Fruit fly (Drosophila melanogaster): Measurements from ENCODE around the gene Dip-C.

Dip-C gene

DNA sequence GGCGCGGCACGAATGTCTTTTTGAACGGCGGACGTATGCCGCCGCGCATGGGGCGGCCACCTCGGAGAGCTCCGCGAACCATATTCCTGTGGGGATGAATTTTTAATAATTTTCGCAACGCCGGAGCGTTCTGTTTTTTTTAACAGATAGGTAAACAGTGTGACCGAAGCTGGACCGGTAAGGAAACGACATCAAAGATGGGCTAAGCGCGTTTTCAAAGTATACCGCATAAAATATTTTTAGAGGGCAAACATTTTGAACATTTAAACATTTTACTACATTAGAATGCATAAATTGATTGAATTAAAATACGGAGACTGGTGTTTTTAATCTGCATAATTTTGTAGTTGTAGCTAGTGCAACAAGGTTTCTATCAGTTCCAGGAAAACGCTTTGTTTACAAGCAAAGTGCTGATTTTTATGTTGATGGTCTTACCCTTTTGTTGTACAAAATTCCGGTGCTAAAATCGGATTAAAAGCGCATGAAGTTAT, 15.6 kb upstream of the Dip-C start, which contains the start of the genes CG5641 and CG5245 (continued):
- no peak for TF ChIP-seq CG43689 (GFP tag; IDR thresholded peaks at IDR 0.05)
- TF ChIP-seq ttk (GFP tag; IDR thresholded peaks at IDR 0.05): no peak
- TF ChIP-seq MBD-R2 (GFP tag; IDR thresholded peaks at IDR 0.05): peak; percentile 70
- no peak for TF ChIP-seq Gsc (GFP tag; IDR thresholded peaks at IDR 0.05)
- no peak for TF ChIP-seq CG7987 (GFP tag; optimal IDR thresholded peaks at IDR 0.05)
- TF ChIP-seq Dbx (GFP tag; IDR thresholded peaks at IDR 0.05): no peak
- TF ChIP-seq CG7928 (GFP tag; optimal IDR thresholded peaks at IDR 0.05): no peak
- no peak for TF ChIP-seq CG17186 (GFP tag; optimal IDR thresholded peaks at IDR 0.05)
- TF ChIP-seq CG3847 (GFP tag; IDR thresholded peaks at IDR 0.05): no peak
- no peak for TF ChIP-seq vvl (GFP tag; IDR thresholded peaks at IDR 0.05)
- no peak for TF ChIP-seq CG4424 (GFP tag; optimal IDR thresholded peaks at IDR 0.05)
- no peak for TF ChIP-seq mld (GFP tag; IDR thresholded peaks at IDR 0.05; ENCODE audit: partially characterized antibody)
- no peak for TF ChIP-seq CG1792 (GFP tag; optimal IDR thresholded peaks at IDR 0.05)
- no peak for TF ChIP-seq CG31388 (GFP tag; optimal IDR thresholded peaks at IDR 0.05)
- no peak for TF ChIP-seq en (GFP tag; optimal IDR thresholded peaks at IDR 0.05)
- TF ChIP-seq H2.0 (GFP tag; IDR thresholded peaks at IDR 0.05): no peak
- TF ChIP-seq CG4854 (GFP tag; optimal IDR thresholded peaks at IDR 0.05): no peak
- TF ChIP-seq Asciz (GFP tag; optimal IDR thresholded peaks at IDR 0.05): no peak
- no peak for TF ChIP-seq CG8281 (tag; optimal IDR thresholded peaks at IDR 0.05)
- peak in 1 of 3 experiments; percentile 5 for TF ChIP-seq Stat92E (GFP tag; optimal IDR thresholded peaks at IDR 0.05)
- TF ChIP-seq Dip2 (GFP tag; IDR thresholded peaks at IDR 0.05): no peak
- no peak for TF ChIP-seq CG4730 (GFP tag; IDR thresholded peaks at IDR 0.05)
- no peak for TF ChIP-seq Ptx1 (GFP tag; IDR thresholded peaks at IDR 0.05)
- TF ChIP-seq Sin3A (optimal IDR thresholded peaks at IDR 0.05): peak; percentile 34
- TF ChIP-seq Sry-δ (GFP tag; optimal IDR thresholded peaks at IDR 0.05): no peak
- no peak for TF ChIP-seq CG1024 (GFP tag; IDR thresholded peaks at IDR 0.05)
- TF ChIP-seq grn (GFP tag; optimal IDR thresholded peaks at IDR 0.05): no peak
- TF ChIP-seq twi (tag; optimal IDR thresholded peaks at IDR 0.05): no peak
- TF ChIP-seq mam (GFP tag; optimal IDR thresholded peaks at IDR 0.05): no peak
- TF ChIP-seq CG8924 (tag; optimal IDR thresholded peaks at IDR 0.05): no peak
- TF ChIP-seq ranshi (GFP tag; IDR thresholded peaks at IDR 0.05): no peak
- no peak for TF ChIP-seq D19A (tag; optimal IDR thresholded peaks at IDR 0.05)
- TF ChIP-seq dmrt99B (tag; optimal IDR thresholded peaks at IDR 0.05): no peak
- TF ChIP-seq wdn (GFP tag; IDR thresholded peaks at IDR 0.05): no peak
- TF ChIP-seq CG17912 (GFP tag; optimal IDR thresholded peaks at IDR 0.05): no peak
- no peak for TF ChIP-seq CG1832 (GFP tag; optimal IDR thresholded peaks at IDR 0.05)
- TF ChIP-seq zen (tag; optimal IDR thresholded peaks at IDR 0.05): no peak
- TF ChIP-seq zfh1 (GFP tag; IDR thresholded peaks at IDR 0.05): 0 out of 3 replicates have a peak, but pooled peaks have one; percentile 10
- peak; percentile 57 for TF ChIP-seq CG15514 (GFP tag; optimal IDR thresholded peaks at IDR 0.05)
- no peak for TF ChIP-seq dan (GFP tag; IDR thresholded peaks at IDR 0.05)
- TF ChIP-seq CoRest (tag; optimal IDR thresholded peaks at IDR 0.05): peak; percentile 12
- TF ChIP-seq CG14014 (GFP tag; IDR thresholded peaks at IDR 0.05): no peak
- TF ChIP-seq ssp (GFP tag; IDR thresholded peaks at IDR 0.05): no peak
- no peak for TF ChIP-seq btn (GFP tag; optimal IDR thresholded peaks at IDR 0.05)
- no peak for TF ChIP-seq CG12104 (GFP tag; optimal IDR thresholded peaks at IDR 0.05)
- no peak for TF ChIP-seq CG8359 (GFP tag; optimal IDR thresholded peaks at IDR 0.05; ENCODE audit: borderline replicate concordance)
- TF ChIP-seq tx (GFP tag; optimal IDR thresholded peaks at IDR 0.05): no peak
- no peak for TF ChIP-seq pb (GFP tag; optimal IDR thresholded peaks at IDR 0.05)
- no peak for TF ChIP-seq CG10979 (tag; optimal IDR thresholded peaks at IDR 0.05)
- no peak for TF ChIP-seq CG11723 (GFP tag; optimal IDR thresholded peaks at IDR 0.05)
- TF ChIP-seq fd64A (GFP tag; optimal IDR thresholded peaks at IDR 0.05): no peak
- no peak for TF ChIP-seq tap (tag; optimal IDR thresholded peaks at IDR 0.05)
- no peak for TF ChIP-seq Six4 (GFP tag; optimal IDR thresholded peaks at IDR 0.05)
